Fruit fly (Drosophila melanogaster) whole organism, embryonic: Measurements from ENCODE around the gene nAChRalpha7.

Source experiments
- CG32767 ChIP-seq: fragments of 200-800 bp; sonication (Bioruptor generic); IDR thresholded peaks from 2 replicates; pipeline ENCODE4 v1.3.6; 2022; ENCODE audit warnings: missing biosample characterization, missing genetic modification characterization
- ara ChIP-seq: fragments of 200-800 bp; sonication (Bioruptor generic); IDR thresholded peaks from 2 replicates; pipeline ENCODE4 v1.3.6; 2022; ENCODE audit warnings: missing biosample characterization, missing genetic modification characterization
- ash1 ChIP-seq: fragments of 200-800 bp; sonication (Bioruptor generic); optimal IDR thresholded peaks from 2 replicates; lab custom pipeline; 2018; ENCODE audit warnings: missing biosample characterization, mild to moderate bottlenecking, missing genetic modification characterization
- hb ChIP-seq: fragments of 200-800 bp; sonication (Bioruptor generic); IDR thresholded peaks from 3 replicates; pipeline ENCODE4 v1.3.6; 2022; ENCODE audit warnings: missing biosample characterization, missing genetic modification characterization; ENCODE audit not compliant: partially characterized antibody

- TF ChIP-seq ara (GFP tag; lab: Robert Waterston, UW) (no peak), CG32767 (GFP tag; lab: Robert Waterston, UW) (no peak), hb (GFP tag; lab: Robert Waterston, UW) (no peak), ash1 (GFP tag; lab: Kevin White, UChicago) (no peak)
Observed at dm6 chrX:19286235-19286634, 62.0 kb downstream of the nAChRalpha7 start.
